Worm (Caenorhabditis elegans) whole organism, early embryonic: ENCODE data around the gene F37C12.21.
A peak's percentile ranks its signal among the peaks of the same experiment; 100 is the strongest.

ENCODE experiments used
- F13C5.2 ChIP-seq: sonication (generic microtip); optimal IDR thresholded peaks from 2 replicates; lab custom pipeline; 2017; ENCODE audit warnings: mild to moderate bottlenecking, missing genetic modification characterization, inconsistent platforms, missing compliant biosample characterization
- ama-1 ChIP-seq: fragments of 150-350 bp; optimal IDR thresholded peaks from 2 replicates; lab custom pipeline; 2014
- ceh-36 ChIP-seq: sonication (generic microtip); optimal IDR thresholded peaks from 2 replicates; lab custom pipeline; 2016; ENCODE audit warnings: missing genetic modification characterization, inconsistent platforms, missing compliant biosample characterization
- ets-7 ChIP-seq: sonication (generic microtip); optimal IDR thresholded peaks from 2 replicates; lab custom pipeline; 2016; ENCODE audit warnings: missing genotype, missing genetic modification characterization, missing compliant biosample characterization
- flt-1 ChIP-seq: fragments of 200-800 bp; sonication (Bioruptor generic); IDR thresholded peaks from 2 replicates; pipeline ENCODE4 v1.3.6; 2022; ENCODE audit warnings: missing genetic modification characterization, missing compliant biosample characterization
- hnd-1 ChIP-seq: sonication (generic microtip); optimal IDR thresholded peaks from 2 replicates; lab custom pipeline; 2016; ENCODE audit warnings: missing genetic modification characterization, missing compliant biosample characterization
- pes-1 ChIP-seq: fragments of 200-800 bp; sonication (Bioruptor generic); IDR thresholded peaks from 2 replicates; pipeline ENCODE4 v1.3.6; 2022; ENCODE audit warnings: missing genetic modification reagents, missing genetic modification characterization, missing compliant biosample characterization
- scrt-1 ChIP-seq: fragments of 200-800 bp; sonication (Bioruptor generic); IDR thresholded peaks from 2 replicates; pipeline ENCODE4 v1.3.6; 2022; ENCODE audit warnings: missing genetic modification characterization, missing compliant biosample characterization
- sea-1 ChIP-seq: fragments of 200-800 bp; sonication (Bioruptor generic); conservative IDR thresholded peaks from 2 replicates; pipeline ENCODE4 v1.3.6; 2022; ENCODE audit warnings: missing genetic modification characterization, missing compliant biosample characterization
- tra-4 ChIP-seq: sonication (generic microtip); optimal IDR thresholded peaks from 2 replicates; lab custom pipeline; 2017; ENCODE audit warnings: missing genetic modification characterization, missing compliant biosample characterization

ce11 chrIII:7153747-7154238 is 34.4 kb upstream of the F37C12.21 start, which contains the start of gene ogt-1:
- TF ChIP-seq ama-1 (lab: Kevin White, UChicago), result no peak
- no peak for TF ChIP-seq tra-4 (tag; lab: Kevin White, UChicago)
- TF ChIP-seq pes-1 (GFP tag; lab: Robert Waterston, UW), result no peak
- peak; percentile 32 for TF ChIP-seq F13C5.2 (tag; lab: Kevin White, UChicago)
- no peak for TF ChIP-seq ceh-36 (tag; lab: Kevin White, UChicago)
- TF ChIP-seq hnd-1 (tag; lab: Kevin White, UChicago), result no peak
- no peak for TF ChIP-seq sea-1
- no peak for TF ChIP-seq ets-7 (tag; lab: Kevin White, UChicago)
- TF ChIP-seq flt-1, result no peak
- no peak for TF ChIP-seq scrt-1 (GFP tag; lab: Robert Waterston, UW)
